Worm (Caenorhabditis elegans): ENCODE measurements around the gene faah-2.

The faah-2 gene

ce11 chrIV:8136005-8136512, 16.2 kb upstream of the faah-2 start, which contains the start of the genes isp-1 and islo-1:
Gene isp-1 (minus strand): TSS chrIV:8136055.
Gene islo-1 (plus strand): TSS chrIV:8136389.
- TF ChIP-seq him-1 (tag; optimal IDR thresholded peaks at IDR 0.05) (no peak), W03F9.2 (tag; optimal IDR thresholded peaks at IDR 0.05) (peak; percentile 69)

- TF ChIP-seq W03F9.2 (tag; optimal IDR thresholded peaks at IDR 0.05) (no peak), dao-5 (tag; optimal IDR thresholded peaks at IDR 0.05) (no peak), him-1 (tag; optimal IDR thresholded peaks at IDR 0.05) (no peak)
These were observed 15.7 kb upstream of the faah-2 start for ce11 chrIV:8136548-8136947.

ce11 chrIV:8138984-8139383, 13.3 kb upstream of the faah-2 start, which contains the start of gene pmk-3:
Gene pmk-3 (plus strand): TSS chrIV:8139219.
- TF ChIP-seq dao-5 (tag; optimal IDR thresholded peaks at IDR 0.05) (no peak), him-1 (tag; optimal IDR thresholded peaks at IDR 0.05) (no peak), W03F9.2 (tag; optimal IDR thresholded peaks at IDR 0.05) (peak; percentile 5)

ce11 chrIV:8142735-8143550, 9.3 kb upstream of the faah-2 start, which contains the start of gene pmk-2:
Gene pmk-2 (plus strand): TSS chrIV:8143500.
- TF ChIP-seq him-1 (tag; optimal IDR thresholded peaks at IDR 0.05) (no peak), W03F9.2 (tag; optimal IDR thresholded peaks at IDR 0.05) (no peak), dao-5 (tag; optimal IDR thresholded peaks at IDR 0.05) (no peak)

ce11 chrIV:8144341-8144740, 7.9 kb upstream of the faah-2 start:
- TF ChIP-seq dao-5 (tag; optimal IDR thresholded peaks at IDR 0.05) = no peak
- TF ChIP-seq W03F9.2 (tag; optimal IDR thresholded peaks at IDR 0.05) = no peak
- TF ChIP-seq him-1 (tag; optimal IDR thresholded peaks at IDR 0.05) = no peak

ce11 chrIV:8146283-8146682, 6.0 kb upstream of the faah-2 start:
- no peak for TF ChIP-seq W03F9.2 (tag; optimal IDR thresholded peaks at IDR 0.05)
- no peak for TF ChIP-seq him-1 (tag; optimal IDR thresholded peaks at IDR 0.05)
- no peak for TF ChIP-seq dao-5 (tag; optimal IDR thresholded peaks at IDR 0.05)

- TF ChIP-seq W03F9.2 (tag; optimal IDR thresholded peaks at IDR 0.05) = no peak
- no peak for TF ChIP-seq him-1 (tag; optimal IDR thresholded peaks at IDR 0.05)
- TF ChIP-seq dao-5 (tag; optimal IDR thresholded peaks at IDR 0.05) = no peak
These were observed 3.8 kb upstream of the faah-2 start, which contains the start of gene pmk-1 for ce11 chrIV:8148494-8148893. Gene pmk-1 (plus strand): TSS chrIV:8148794.

ce11 chrIV:8151721-8152120, 524 bp upstream of the faah-2 start:
- no peak for TF ChIP-seq him-1 (tag; optimal IDR thresholded peaks at IDR 0.05)
- TF ChIP-seq W03F9.2 (tag; optimal IDR thresholded peaks at IDR 0.05) = no peak
- no peak for TF ChIP-seq dao-5 (tag; optimal IDR thresholded peaks at IDR 0.05)

- TF ChIP-seq W03F9.2 (tag; optimal IDR thresholded peaks at IDR 0.05) (no peak), him-1 (tag; optimal IDR thresholded peaks at IDR 0.05) (no peak), dao-5 (tag; optimal IDR thresholded peaks at IDR 0.05) (no peak)
These were observed 443 bp downstream of the faah-2 start for ce11 chrIV:8152688-8153087.

- TF ChIP-seq W03F9.2 (tag; optimal IDR thresholded peaks at IDR 0.05) = no peak
- TF ChIP-seq dao-5 (tag; optimal IDR thresholded peaks at IDR 0.05) = no peak
- no peak for TF ChIP-seq him-1 (tag; optimal IDR thresholded peaks at IDR 0.05)
These were observed 918 bp downstream of the faah-2 start for ce11 chrIV:8153163-8153562.

- TF ChIP-seq W03F9.2 (tag; optimal IDR thresholded peaks at IDR 0.05) = no peak
- TF ChIP-seq him-1 (tag; optimal IDR thresholded peaks at IDR 0.05) = no peak
- TF ChIP-seq dao-5 (tag; optimal IDR thresholded peaks at IDR 0.05) = no peak
These were observed 2.7 kb downstream of the faah-2 start for ce11 chrIV:8154966-8155365.

ce11 chrIV:8157161-8157560, 4.9 kb downstream of the faah-2 start, which contains the start of gene B0218.5:
Gene B0218.5 (minus strand): TSS chrIV:8157261.
- TF ChIP-seq W03F9.2 (tag; optimal IDR thresholded peaks at IDR 0.05) (no peak), dao-5 (tag; optimal IDR thresholded peaks at IDR 0.05) (no peak), him-1 (tag; optimal IDR thresholded peaks at IDR 0.05) (no peak)

ce11 chrIV:8159087-8159486, 6.8 kb downstream of the faah-2 start, which contains the start of gene faah-1:
Gene faah-1 (plus strand): TSS chrIV:8159387.
- TF ChIP-seq dao-5 (tag; optimal IDR thresholded peaks at IDR 0.05) (no peak), him-1 (tag; optimal IDR thresholded peaks at IDR 0.05) (no peak), W03F9.2 (tag; optimal IDR thresholded peaks at IDR 0.05) (no peak)

ce11 chrIV:8159995-8160394, 7.8 kb downstream of the faah-2 start:
- TF ChIP-seq him-1 (tag; optimal IDR thresholded peaks at IDR 0.05) (no peak), dao-5 (tag; optimal IDR thresholded peaks at IDR 0.05) (no peak), W03F9.2 (tag; optimal IDR thresholded peaks at IDR 0.05) (no peak)
